Fruit fly (Drosophila melanogaster) whole organism, embryonic: Measurements from ENCODE around the gene Best3.

Experiments used
- Aef1 ChIP-seq: fragments of 200-800 bp; sonication (Bioruptor generic); IDR thresholded peaks from 3 replicates; pipeline ENCODE4 v1.3.6; 2022; ENCODE audit warnings: missing biosample characterization, missing genetic modification characterization
- Antp ChIP-seq: fragments of 200-800 bp; sonication (Bioruptor generic); optimal IDR thresholded peaks from 3 replicates; lab custom pipeline; 2016; ENCODE audit warnings: missing biosample characterization, missing genetic modification characterization
- Atf-2 ChIP-seq: fragments of 200-800 bp; sonication (Bioruptor generic); optimal IDR thresholded peaks from 2 replicates; lab custom pipeline; 2016; ENCODE audit warnings: missing biosample characterization, missing genetic modification characterization
- B-H2 ChIP-seq: fragments of 200-800 bp; sonication (Bioruptor generic); optimal IDR thresholded peaks from 2 replicates; lab custom pipeline; 2018; ENCODE audit warnings: missing biosample characterization, mild to moderate bottlenecking, missing genetic modification characterization
- CG10959 ChIP-seq: fragments of 200-800 bp; sonication (Bioruptor generic); IDR thresholded peaks from 2 replicates; pipeline ENCODE4 v1.3.6; 2022; ENCODE audit warnings: missing biosample characterization, missing genetic modification characterization
- CG12659 ChIP-seq: fragments of 200-800 bp; sonication (Bioruptor generic); optimal IDR thresholded peaks from 3 replicates; lab custom pipeline; 2017; ENCODE audit warnings: mild to moderate bottlenecking, missing biosample characterization, missing genetic modification reagents, missing genetic modification characterization
- CG13624 ChIP-seq: fragments of 200-800 bp; sonication (Bioruptor generic); optimal IDR thresholded peaks from 2 replicates; lab custom pipeline; 2016; ENCODE audit warnings: missing biosample characterization, missing genetic modification characterization
- CG15479 ChIP-seq: fragments of 200-800 bp; sonication (Bioruptor generic); optimal IDR thresholded peaks from 3 replicates; lab custom pipeline; 2019; ENCODE audit warnings: missing biosample characterization, mild to moderate bottlenecking, missing genetic modification characterization, moderate library complexity
- CG17612 ChIP-seq: fragments of 200-800 bp; sonication (Bioruptor generic); IDR thresholded peaks from 2 replicates; pipeline ENCODE4 v1.3.6; 2022; ENCODE audit warnings: missing biosample characterization, missing genetic modification characterization
- CG17802 ChIP-seq: fragments of 200-800 bp; sonication (Bioruptor generic); optimal IDR thresholded peaks from 2 replicates; lab custom pipeline; 2018; ENCODE audit warnings: missing biosample characterization, mild to moderate bottlenecking, missing genetic modification characterization, moderate library complexity
- CG17912 ChIP-seq: fragments of 200-800 bp; sonication (Bioruptor generic); optimal IDR thresholded peaks from 2 replicates; lab custom pipeline; 2018; ENCODE audit warnings: missing biosample characterization, mild to moderate bottlenecking, missing genetic modification characterization
- CG1792 ChIP-seq: fragments of 200-800 bp; sonication (Bioruptor generic); optimal IDR thresholded peaks from 2 replicates; lab custom pipeline; 2016; ENCODE audit warnings: missing biosample characterization, missing genetic modification characterization
- CG18476 ChIP-seq: fragments of 200-800 bp; sonication (Bioruptor generic); optimal IDR thresholded peaks from 2 replicates; lab custom pipeline; 2016; ENCODE audit warnings: missing biosample characterization, mild to moderate bottlenecking, missing genetic modification characterization
- CG2199 ChIP-seq: fragments of 200-800 bp; sonication (Bioruptor generic); IDR thresholded peaks from 3 replicates; pipeline ENCODE4 v1.3.6; 2022; ENCODE audit warnings: missing biosample characterization, missing genetic modification characterization
- CG2712 ChIP-seq: fragments of 200-800 bp; optimal IDR thresholded peaks from 3 replicates; lab custom pipeline; 2019; ENCODE audit warnings: missing biosample characterization, mild to moderate bottlenecking, missing genetic modification characterization, moderate library complexity
- CG42726 ChIP-seq: fragments of 200-800 bp; sonication (Bioruptor generic); IDR thresholded peaks from 2 replicates; pipeline ENCODE4 v1.3.6; 2022; ENCODE audit warnings: missing biosample characterization, missing genetic modification characterization; ENCODE audit not compliant: partially characterized antibody
- CG6175 ChIP-seq: fragments of 200-800 bp; sonication (Bioruptor generic); IDR thresholded peaks from 3 replicates; pipeline ENCODE4 v1.3.6; 2022; ENCODE audit warnings: missing biosample characterization, missing genetic modification characterization
- CG7357 ChIP-seq: fragments of 200-800 bp; sonication (Bioruptor generic); IDR thresholded peaks from 3 replicates; pipeline ENCODE4 v1.3.6; 2022; ENCODE audit warnings: missing biosample characterization, missing genetic modification characterization
- CG9215 ChIP-seq: fragments of 200-800 bp; sonication (Bioruptor generic); IDR thresholded peaks from 2 replicates; pipeline ENCODE4 v1.3.6; 2022; ENCODE audit warnings: missing biosample characterization, missing genetic modification characterization
- CkIIα-i1 ChIP-seq: fragments of 200-800 bp; sonication (Bioruptor generic); IDR thresholded peaks from 2 replicates; pipeline ENCODE4 v1.3.6; 2022; ENCODE audit warnings: missing biosample characterization, missing genetic modification characterization
- Doc3 ChIP-seq: fragments of 200-800 bp; sonication (Bioruptor generic); IDR thresholded peaks from 3 replicates; pipeline ENCODE4 v1.3.6; 2022; ENCODE audit warnings: missing biosample characterization, missing genetic modification characterization; ENCODE audit not compliant: partially characterized antibody
- H2.0 ChIP-seq: fragments of 200-800 bp; sonication (Bioruptor generic); IDR thresholded peaks from 2 replicates; pipeline ENCODE4 v1.3.6; 2022; ENCODE audit warnings: missing biosample characterization, missing genetic modification characterization
- Hr3 ChIP-seq: fragments of 200-800 bp; sonication (Bioruptor generic); optimal IDR thresholded peaks from 3 replicates; lab custom pipeline; 2016; ENCODE audit warnings: missing biosample characterization, missing genetic modification characterization
- Max ChIP-seq: fragments of 200-800 bp; sonication (Bioruptor generic); optimal IDR thresholded peaks from 2 replicates; lab custom pipeline; 2016; ENCODE audit warnings: missing biosample characterization, mild to moderate bottlenecking, missing genetic modification characterization
- Sry-β ChIP-seq: fragments of 200-800 bp; sonication (Bioruptor generic); optimal IDR thresholded peaks from 2 replicates; lab custom pipeline; 2018; ENCODE audit warnings: missing biosample characterization, mild to moderate bottlenecking, missing genetic modification characterization, moderate library complexity
- chinmo ChIP-seq: fragments of 200-800 bp; sonication (Bioruptor generic); IDR thresholded peaks from 4 replicates; pipeline ENCODE4 v1.3.6; 2022; ENCODE audit warnings: missing biosample characterization, missing genetic modification characterization; ENCODE audit not compliant: partially characterized antibody
- croc ChIP-seq: fragments of 200-800 bp; sonication (Bioruptor generic); conservative IDR thresholded peaks from 3 replicates; pipeline ENCODE4 v1.3.6; 2022; ENCODE audit warnings: missing biosample characterization, missing genetic modification characterization
- dati ChIP-seq: fragments of 200-800 bp; sonication (Bioruptor generic); IDR thresholded peaks from 2 replicates; pipeline ENCODE4 v1.3.6; 2022; ENCODE audit warnings: missing biosample characterization, missing genetic modification characterization
- dimm ChIP-seq: fragments of 200-800 bp; sonication (Bioruptor generic); IDR thresholded peaks from 2 replicates; pipeline ENCODE4 v1.3.6; 2022; ENCODE audit warnings: missing biosample characterization, missing genetic modification characterization
- dmrt11E ChIP-seq: fragments of 200-800 bp; sonication (Bioruptor generic); optimal IDR thresholded peaks from 3 replicates; lab custom pipeline; 2018; ENCODE audit warnings: missing biosample characterization, mild to moderate bottlenecking, missing genetic modification characterization, moderate library complexity
- ems ChIP-seq: fragments of 200-800 bp; sonication (Bioruptor generic); optimal IDR thresholded peaks from 3 replicates; lab custom pipeline; 2016; ENCODE audit warnings: missing biosample characterization, missing genetic modification characterization
- en ChIP-seq: fragments of 200-800 bp; sonication (Bioruptor generic); optimal IDR thresholded peaks from 2 replicates; lab custom pipeline; 2016; ENCODE audit warnings: missing biosample characterization, missing genetic modification characterization
- fd64A ChIP-seq: fragments of 200-800 bp; sonication (Bioruptor generic); optimal IDR thresholded peaks from 3 replicates; lab custom pipeline; 2018; ENCODE audit warnings: missing biosample characterization, mild to moderate bottlenecking, missing genetic modification characterization
- fru ChIP-seq: fragments of >200 bp; optimal IDR thresholded peaks from 2 replicates; lab custom pipeline; 2017
- gfzf ChIP-seq: fragments of 200-800 bp; sonication (Bioruptor generic); optimal IDR thresholded peaks from 2 replicates; lab custom pipeline; 2016; ENCODE audit warnings: missing biosample characterization, mild to moderate bottlenecking, missing genetic modification characterization, moderate library complexity
- gsb ChIP-seq: fragments of 200-800 bp; sonication (Bioruptor generic); IDR thresholded peaks from 2 replicates; pipeline ENCODE4 v1.3.6; 2022; ENCODE audit warnings: missing biosample characterization, missing genetic modification characterization
- insv ChIP-seq, 2 experiments: fragments of 200-800 bp; sonication (Bioruptor generic); optimal IDR thresholded peaks; 3 replicates each; lab custom pipeline; 2016 to 2018; ENCODE audit warnings: missing biosample characterization in 2 of 2, missing genetic modification characterization in 2 of 2
- mam ChIP-seq: fragments of 200-800 bp; sonication (Bioruptor generic); optimal IDR thresholded peaks from 3 replicates; lab custom pipeline; 2016; ENCODE audit warnings: missing biosample characterization, missing genetic modification characterization
- nerfin-1 ChIP-seq: fragments of 200-800 bp; sonication (Bioruptor generic); optimal IDR thresholded peaks from 3 replicates; lab custom pipeline; 2019; ENCODE audit warnings: missing biosample characterization, mild to moderate bottlenecking, missing genetic modification characterization, moderate library complexity
- nerfin-2 ChIP-seq: fragments of 200-800 bp; sonication (Bioruptor generic); IDR thresholded peaks from 2 replicates; pipeline ENCODE4 v1.3.6; 2022; ENCODE audit warnings: missing biosample characterization, missing genetic modification characterization; ENCODE audit not compliant: partially characterized antibody
- pb ChIP-seq: fragments of 200-800 bp; sonication (Bioruptor generic); optimal IDR thresholded peaks from 3 replicates; lab custom pipeline; 2016; ENCODE audit warnings: missing biosample characterization, missing genetic modification characterization
- peb ChIP-seq: fragments of 200-800 bp; sonication (Bioruptor generic); IDR thresholded peaks from 2 replicates; pipeline ENCODE4 v1.3.6; 2022; ENCODE audit warnings: missing biosample characterization, missing genetic modification characterization
- run ChIP-seq: fragments of 200-800 bp; sonication (Bioruptor generic); optimal IDR thresholded peaks from 3 replicates; lab custom pipeline; 2018; ENCODE audit warnings: missing biosample characterization, mild to moderate bottlenecking, missing genetic modification characterization
- scrt ChIP-seq: fragments of 200-800 bp; sonication (Bioruptor generic); optimal IDR thresholded peaks from 2 replicates; lab custom pipeline; 2018; ENCODE audit warnings: missing biosample characterization, mild to moderate bottlenecking, missing genetic modification characterization, moderate library complexity
- sd ChIP-seq: fragments of 200-800 bp; sonication (Bioruptor generic); optimal IDR thresholded peaks from 3 replicates; lab custom pipeline; 2018; ENCODE audit warnings: missing biosample characterization, mild to moderate bottlenecking, missing genetic modification characterization, moderate library complexity
- stc ChIP-seq: fragments of 200-800 bp; sonication (Bioruptor generic); IDR thresholded peaks from 2 replicates; pipeline ENCODE4 v1.3.6; 2022; ENCODE audit warnings: missing biosample characterization, missing genetic modification characterization
- twi ChIP-seq: fragments of 200-800 bp; optimal IDR thresholded peaks from 2 replicates; lab custom pipeline; 2019; ENCODE audit warnings: missing biosample characterization, mild to moderate bottlenecking, missing genetic modification characterization, moderate library complexity
- unpg ChIP-seq: fragments of 200-800 bp; sonication (Bioruptor generic); optimal IDR thresholded peaks from 3 replicates; lab custom pipeline; 2018; ENCODE audit warnings: missing biosample characterization, mild to moderate bottlenecking, missing genetic modification characterization, moderate library complexity
- usp ChIP-seq: fragments of >200 bp; optimal IDR thresholded peaks from 2 replicates; lab custom pipeline; 2017; ENCODE audit warnings: missing biosample characterization, missing genetic modification characterization
- z ChIP-seq: fragments of 200-800 bp; sonication (Bioruptor generic); IDR thresholded peaks from 3 replicates; pipeline ENCODE4 v1.3.6; 2022; ENCODE audit warnings: missing biosample characterization, missing genetic modification characterization

The Best3 gene

dm6 chr3L:15347695-15348465 lies 45.3 kb upstream of the Best3 start (continued):
- TF ChIP-seq usp (GFP tag; lab: Kevin White, UChicago) (no peak), nerfin-1 (tag; lab: Kevin White, UChicago) (peak; percentile 73), CG7357 (GFP tag; lab: Robert Waterston, UW) (peak; percentile 11; the same call in 1 of the 3 replicates), Antp (GFP tag; lab: Kevin White, UChicago) (no peak), scrt (GFP tag; lab: Kevin White, UChicago) (peak; percentile 50), chinmo (no peak), CG9215 (GFP tag; lab: Robert Waterston, UW) (no peak), Doc3 (no peak), Atf-2 (GFP tag; lab: Kevin White, UChicago) (no peak), twi (tag; lab: Kevin White, UChicago) (peak; percentile 71), fru (lab: Kevin White, UChicago) (no peak), ems (GFP tag; lab: Kevin White, UChicago) (no peak), pb (GFP tag; lab: Kevin White, UChicago) (no peak), CkIIα-i1 (GFP tag; lab: Robert Waterston, UW) (no peak), CG15479 (GFP tag; lab: Kevin White, UChicago) (no peak), CG2199 (no peak), CG42726 (GFP tag; lab: Robert Waterston, UW) (no peak), gsb (no peak), unpg (peak; percentile 54), CG18476 (GFP tag; lab: Kevin White, UChicago) (no peak), Hr3 (GFP tag; lab: Kevin White, UChicago) (peak; percentile 67), CG6175 (GFP tag; lab: Robert Waterston, UW) (no peak), nerfin-2 (no peak), z (GFP tag; lab: Robert Waterston, UW) (no peak), mam (GFP tag; lab: Kevin White, UChicago) (no peak), croc (GFP tag; lab: Robert Waterston, UW) (peak; percentile 50; the same call in 1 of the 3 replicates), CG2712 (peak; percentile 92), CG17612 (no peak), run (tag; lab: Kevin White, UChicago) (peak; percentile 36), peb (no peak; the same call in 1 of the 2 replicates), Aef1 (GFP tag; lab: Robert Waterston, UW) (no peak), stc (GFP tag; lab: Robert Waterston, UW) (no peak), CG17912 (GFP tag; lab: Kevin White, UChicago) (no peak), Max (GFP tag; lab: Kevin White, UChicago) (peak; percentile 28), gfzf (GFP tag; lab: Kevin White, UChicago) (no peak), CG10959 (GFP tag; lab: Robert Waterston, UW) (peak; percentile 43; the same call in 1 of the 2 replicates), CG13624 (GFP tag; lab: Kevin White, UChicago) (no peak), CG12659 (GFP tag; lab: Kevin White, UChicago) (peak; percentile 69), en (GFP tag; lab: Kevin White, UChicago) (no peak), CG1792 (no peak), insv (GFP tag; optimal IDR thresholded peaks at IDR 0.05; lab: Kevin White, UChicago) (no peak), B-H2 (GFP tag; lab: Kevin White, UChicago) (no peak), dati (GFP tag; lab: Robert Waterston, UW) (no peak), H2.0 (GFP tag; lab: Robert Waterston, UW) (no peak), dimm (no peak), CG17802 (tag; lab: Kevin White, UChicago) (peak; percentile 6), Sry-β (GFP tag; lab: Kevin White, UChicago) (peak; percentile 6), dmrt11E (tag; lab: Kevin White, UChicago) (peak; percentile 90), sd (no peak), fd64A (no peak)
